Worm (Caenorhabditis elegans): ENCODE data around the gene ints-9.

DNA sequence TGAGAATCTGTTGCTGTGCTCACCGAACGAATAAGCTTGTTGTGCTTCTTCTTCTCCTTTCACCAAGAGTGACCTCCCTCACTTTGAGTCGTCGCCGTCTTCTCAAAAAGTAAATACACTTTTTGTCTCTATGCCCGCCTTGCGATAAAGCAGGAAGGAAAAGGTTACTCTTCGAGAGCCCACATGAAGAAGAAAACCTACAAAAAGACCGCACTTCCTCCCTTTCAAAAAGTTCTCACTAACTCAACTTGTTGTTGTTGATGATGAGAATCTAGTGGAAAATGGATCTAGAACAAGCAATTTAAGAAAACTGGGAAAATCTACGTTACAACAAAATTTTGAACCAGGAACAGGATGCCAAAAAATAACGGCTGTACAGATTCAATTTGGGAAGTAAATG lies 14.9 kb downstream of the ints-9 start, which contains the start of gene C50E3.6:
- no peak for TF ChIP-seq zag-1 (tag; optimal IDR thresholded peaks at IDR 0.05)
- TF ChIP-seq unc-39 (tag; optimal IDR thresholded peaks at IDR 0.05), result no peak
- no peak for TF ChIP-seq dmd-6 (GFP tag; IDR thresholded peaks at IDR 0.05)
- no peak for TF ChIP-seq ceh-82 (tag; optimal IDR thresholded peaks at IDR 0.05)

Measured in whole organism, L4 larva.